Worm (Caenorhabditis elegans) whole organism, L1 larva: ENCODE measurements around the gene tag-342.

Experiments used
- C16A3.4 ChIP-seq: fragments of 150-350 bp; optimal IDR thresholded peaks from 2 replicates; lab custom pipeline; 2014; ENCODE audit warnings: missing biosample characterization, missing genetic modification characterization
- C34B4.2 ChIP-seq: sonication (generic microtip); optimal IDR thresholded peaks from 2 replicates; lab custom pipeline; 2017; ENCODE audit warnings: mild to moderate bottlenecking, missing genetic modification characterization, missing compliant biosample characterization
- F16B12.6 ChIP-seq: fragments of 150-350 bp; optimal IDR thresholded peaks from 2 replicates; lab custom pipeline; 2014; ENCODE audit warnings: missing biosample characterization, missing genetic modification characterization
- aly-2 ChIP-seq: fragments of 150-350 bp; optimal IDR thresholded peaks from 2 replicates; lab custom pipeline; 2014; ENCODE audit warnings: missing biosample characterization, missing genetic modification characterization
- ama-1 ChIP-seq: fragments of 150-350 bp; optimal IDR thresholded peaks from 2 replicates; lab custom pipeline; 2014
- blmp-1 ChIP-seq: fragments of 150-350 bp; optimal IDR thresholded peaks from 2 replicates; lab custom pipeline; 2014; ENCODE audit warnings: missing biosample characterization, missing genetic modification characterization
- dpl-1 ChIP-seq, 3 experiments: fragments of 150-350 bp in 2 of 3; sonication (generic microtip) in 1 of 3; optimal IDR thresholded peaks; 2 replicates each; lab custom pipeline; 2014 to 2017; ENCODE audit warnings: missing biosample characterization in 3 of 3, missing genetic modification characterization in 3 of 3, missing genetic modification reagents in 3 of 3
- efl-1 ChIP-seq, 4 experiments: fragments of 150-350 bp; optimal IDR thresholded peaks in 3 of 4; peaks in 1 of 4; 1 replicate in 1 of 4; 2 replicates in 3 of 4; lab custom pipeline; 2014; ENCODE audit warnings: missing biosample characterization in 2 of 4, missing genetic modification characterization in 2 of 4, missing genetic modification reagents in 2 of 4
- efl-3 ChIP-seq: fragments of 200-800 bp; sonication (Bioruptor generic); optimal IDR thresholded peaks from 2 replicates; lab custom pipeline; 2018; ENCODE audit warnings: mild to moderate bottlenecking, missing genetic modification characterization, missing compliant biosample characterization
- egl-13 ChIP-seq: sonication (generic microtip); optimal IDR thresholded peaks from 2 replicates; lab custom pipeline; 2016; ENCODE audit warnings: missing genotype, missing genetic modification reagents, missing genetic modification characterization, missing compliant biosample characterization
- egl-27 ChIP-seq, 2 experiments: fragments of 150-350 bp in 1 of 2; sonication (generic microtip); optimal IDR thresholded peaks; 3 replicates each; lab custom pipeline; 2017 to 2018; ENCODE audit warnings: missing biosample characterization in 2 of 2, missing genetic modification characterization in 2 of 2, missing genetic modification reagents in 2 of 2
- elt-3 ChIP-seq, 6 experiments: fragments of 150-350 bp in 1 of 6; sonication (generic microtip); optimal IDR thresholded peaks; 2 replicates each; lab custom pipeline; 2017 to 2018; ENCODE audit warnings: missing biosample characterization in 6 of 6, missing genetic modification characterization in 6 of 6, inconsistent platforms in 1 of 6
- fkh-4 ChIP-seq: sonication (generic microtip); optimal IDR thresholded peaks from 2 replicates; lab custom pipeline; 2016; ENCODE audit warnings: missing compliant biosample characterization, missing genetic modification characterization, borderline replicate concordance
- fkh-8 ChIP-seq: sonication (generic microtip); optimal IDR thresholded peaks from 2 replicates; lab custom pipeline; 2016; ENCODE audit warnings: mild to moderate bottlenecking, missing genetic modification characterization, missing compliant biosample characterization
- grh-1 ChIP-seq: fragments of 200-800 bp; sonication (Bioruptor generic); IDR thresholded peaks from 2 replicates; pipeline ENCODE4 v1.3.6; 2022; ENCODE audit warnings: missing genetic modification reagents, missing genetic modification characterization, missing compliant biosample characterization
- jun-1 ChIP-seq: fragments of 150-350 bp; optimal IDR thresholded peaks from 2 replicates; lab custom pipeline; 2014; ENCODE audit warnings: missing biosample characterization, missing genetic modification reagents, missing genetic modification characterization
- lin-13 ChIP-seq: fragments of 150-350 bp; optimal IDR thresholded peaks from 2 replicates; lab custom pipeline; 2014; ENCODE audit warnings: missing biosample characterization, missing genetic modification reagents, missing genetic modification characterization
- lin-14 ChIP-seq: fragments of 200-800 bp; sonication (Bioruptor generic); optimal IDR thresholded peaks from 2 replicates; lab custom pipeline; 2018; ENCODE audit warnings: mild to moderate bottlenecking, missing genetic modification characterization, moderate library complexity, missing compliant biosample characterization
- lin-15B ChIP-seq: fragments of 150-350 bp; sonication (generic microtip); optimal IDR thresholded peaks from 3 replicates; lab custom pipeline; 2014; ENCODE audit warnings: missing biosample characterization, missing genetic modification characterization
- lin-35 ChIP-seq, 2 experiments: fragments of 150-350 bp; optimal IDR thresholded peaks; 2 replicates each; lab custom pipeline; 2014; ENCODE audit warnings: missing biosample characterization in 2 of 2, missing genetic modification characterization in 2 of 2, missing genetic modification reagents in 2 of 2
- lir-3 ChIP-seq: sonication (generic microtip); optimal IDR thresholded peaks from 2 replicates; lab custom pipeline; 2016; ENCODE audit warnings: mild to moderate bottlenecking, missing genetic modification characterization, moderate library complexity, missing compliant biosample characterization; ENCODE audit not compliant: poor library complexity
- lsy-2 ChIP-seq, 2 experiments: fragments of 150-350 bp; optimal IDR thresholded peaks; 2 replicates each; lab custom pipeline; 2014; ENCODE audit warnings: missing biosample characterization in 2 of 2, missing genetic modification characterization in 2 of 2
- mab-9 ChIP-seq: fragments of 200-800 bp; sonication (Bioruptor generic); IDR thresholded peaks from 2 replicates; pipeline ENCODE4 v1.3.6; 2022; ENCODE audit warnings: missing genetic modification reagents, missing genetic modification characterization, missing compliant biosample characterization
- nhr-11 ChIP-seq: fragments of 150-350 bp; optimal IDR thresholded peaks from 2 replicates; lab custom pipeline; 2014; ENCODE audit warnings: missing biosample characterization, missing genetic modification characterization
- nhr-28 ChIP-seq: fragments of 150-350 bp; optimal IDR thresholded peaks from 2 replicates; lab custom pipeline; 2014; ENCODE audit warnings: missing biosample characterization, missing genetic modification characterization
- nhr-84 ChIP-seq: sonication (generic microtip); optimal IDR thresholded peaks from 2 replicates; lab custom pipeline; 2017; ENCODE audit warnings: missing biosample characterization, missing genetic modification characterization
- nhr-85 ChIP-seq: sonication (generic microtip); peaks from one replicate; lab custom pipeline; 2016; ENCODE audit warnings: missing genetic modification characterization, inconsistent platforms, missing compliant biosample characterization
- nhr-90 ChIP-seq: sonication (generic microtip); optimal IDR thresholded peaks from 2 replicates; lab custom pipeline; 2016; ENCODE audit warnings: mild to moderate bottlenecking, missing genetic modification characterization, missing compliant biosample characterization; ENCODE audit not compliant: poor library complexity
- snpc-4 ChIP-seq: fragments of 150-350 bp; optimal IDR thresholded peaks from 2 replicates; lab custom pipeline; 2014; ENCODE audit warnings: missing biosample characterization, missing genetic modification characterization
- sup-37 ChIP-seq: fragments of 200-800 bp; sonication (Bioruptor generic); optimal IDR thresholded peaks from 2 replicates; lab custom pipeline; 2018; ENCODE audit warnings: mild to moderate bottlenecking, missing genetic modification characterization, missing compliant biosample characterization
- tbx-2 ChIP-seq: sonication (generic microtip); optimal IDR thresholded peaks from 2 replicates; lab custom pipeline; 2016; ENCODE audit warnings: missing genetic modification characterization, missing compliant biosample characterization
- unc-86 ChIP-seq: sonication (generic microtip); optimal IDR thresholded peaks from 2 replicates; lab custom pipeline; 2016; ENCODE audit warnings: missing genetic modification characterization, missing compliant biosample characterization
- vab-15 ChIP-seq: sonication (generic microtip); optimal IDR thresholded peaks from 2 replicates; lab custom pipeline; 2017; ENCODE audit warnings: missing genotype, mild to moderate bottlenecking, missing genetic modification characterization, missing compliant biosample characterization
- zip-4 ChIP-seq: fragments of 200-800 bp; sonication (Bioruptor generic); optimal IDR thresholded peaks from 2 replicates; lab custom pipeline; 2018; ENCODE audit warnings: mild to moderate bottlenecking, missing genetic modification characterization, moderate library complexity, missing compliant biosample characterization
- ztf-11 ChIP-seq, 2 experiments: sonication (generic microtip); optimal IDR thresholded peaks; 2 replicates each; lab custom pipeline; 2016 to 2017; ENCODE audit warnings: missing genetic modification characterization in 2 of 2, missing biosample characterization in 1 of 2, missing compliant biosample characterization in 1 of 2
- ztf-4 ChIP-seq: fragments of 150-350 bp; optimal IDR thresholded peaks from 2 replicates; lab custom pipeline; 2014; ENCODE audit warnings: missing biosample characterization, missing genetic modification characterization

The tag-342 gene

ce11 chrIII:9443417-9444027, 24.4 kb upstream of the tag-342 start, which contains the start of gene pir-2 (continued):
- TF ChIP-seq nhr-11 (tag; lab: Kevin White, UChicago) (peak; percentile 25), lin-15B (tag; lab: Kevin White, UChicago) (peak; percentile 76), lsy-2 (tag; optimal IDR thresholded peaks at IDR 0.05; lab: Kevin White, UChicago) (peak; percentile 92 to 96), ama-1 (lab: Kevin White, UChicago) (no peak)

- peak; percentile 60 for TF ChIP-seq snpc-4
Observed at ce11 chrIII:9449351-9449750, 18.6 kb upstream of the tag-342 start.

- TF ChIP-seq efl-3 (GFP tag; lab: Kevin White, UChicago) (no peak), jun-1 (no peak), nhr-11 (tag; lab: Kevin White, UChicago) (no peak), nhr-85 (no peak), sup-37 (GFP tag; lab: Kevin White, UChicago) (no peak), C34B4.2 (tag; lab: Kevin White, UChicago) (no peak), aly-2 (tag; lab: Kevin White, UChicago) (no peak), lin-14 (GFP tag; lab: Kevin White, UChicago) (no peak), ztf-4 (tag; lab: Kevin White, UChicago) (no peak), nhr-90 (tag; lab: Kevin White, UChicago) (no peak), lin-13 (GFP tag; lab: Kevin White, UChicago) (no peak), dpl-1 (GFP tag; optimal IDR thresholded peaks at IDR 0.05; lab: Kevin White, UChicago) (no peak), egl-27 (tag; optimal IDR thresholded peaks at IDR 0.05; lab: Kevin White, UChicago) (no peak), nhr-28 (tag; lab: Kevin White, UChicago) (no peak), nhr-84 (tag; lab: Kevin White, UChicago) (no peak), fkh-4 (tag; lab: Kevin White, UChicago) (no peak), fkh-8 (tag; lab: Kevin White, UChicago) (no peak), vab-15 (tag; lab: Kevin White, UChicago) (no peak)
- TF ChIP-seq, all 84 proteins: peak for 0
Observed at ce11 chrIII:9449831-9450230, 18.1 kb upstream of the tag-342 start, which contains the start of gene F54C8.6. F54C8.6 (minus strand) TSS chrIII:9449931.

- TF ChIP-seq nhr-11 (tag; lab: Kevin White, UChicago), result no peak
- TF ChIP-seq ama-1 (lab: Kevin White, UChicago), result no peak
- TF ChIP-seq elt-3 (tag; optimal IDR thresholded peaks at IDR 0.05; lab: Kevin White, UChicago), result no peak
- TF ChIP-seq efl-1 (optimal IDR thresholded peaks at IDR 0.05; lab: Kevin White, UChicago), result no peak
- peak in 1 of 2 experiments; percentile 15 for TF ChIP-seq efl-1 (GFP tag; optimal IDR thresholded peaks at IDR 0.05 in 1 of 2; lab: Kevin White, UChicago)
- TF ChIP-seq grh-1 (GFP tag; lab: Robert Waterston, UW), result no peak
- TF ChIP-seq F16B12.6 (tag; lab: Kevin White, UChicago), result no peak
- TF ChIP-seq unc-86, result peak; percentile 36
- TF ChIP-seq lir-3, result no peak
- peak; percentile 27 for TF ChIP-seq lin-14 (GFP tag; lab: Kevin White, UChicago)
- no peak for TF ChIP-seq lin-35 (GFP tag; optimal IDR thresholded peaks at IDR 0.05; lab: Kevin White, UChicago)
- no peak for TF ChIP-seq zip-4 (GFP tag; lab: Kevin White, UChicago)
- TF ChIP-seq nhr-85, result peak; percentile 4
- TF ChIP-seq blmp-1 (tag; lab: Kevin White, UChicago), result peak; percentile 32
- no peak for TF ChIP-seq nhr-90 (tag; lab: Kevin White, UChicago)
- TF ChIP-seq tbx-2 (tag; lab: Kevin White, UChicago), result no peak
- peak; percentile 34 to 41 for TF ChIP-seq lsy-2 (tag; optimal IDR thresholded peaks at IDR 0.05; lab: Kevin White, UChicago)
- no peak for TF ChIP-seq nhr-28 (tag; lab: Kevin White, UChicago)
- peak in 1 of 2 experiments; percentile 41 for TF ChIP-seq ztf-11 (tag; optimal IDR thresholded peaks at IDR 0.05; lab: Kevin White, UChicago)
- TF ChIP-seq mab-9, result no peak
- no peak for TF ChIP-seq C16A3.4 (tag; lab: Kevin White, UChicago)
- no peak for TF ChIP-seq egl-13
Observed at ce11 chrIII:9450933-9451332, 17.0 kb upstream of the tag-342 start.
